Worm (Caenorhabditis elegans) whole organism, young adult: ENCODE results near the gene rpb-2.

Source experiments
- C06A6.2 ChIP-seq: fragments of 200-800 bp; sonication (Bioruptor generic); conservative IDR thresholded peaks from 2 replicates; pipeline ENCODE4 v1.3.6; 2022; ENCODE audit warnings: missing genetic modification characterization, missing compliant biosample characterization
- D2030.7 ChIP-seq: fragments of 200-800 bp; sonication (Bioruptor generic); IDR thresholded peaks from 2 replicates; pipeline ENCODE4 v1.3.6; 2022; ENCODE audit warnings: missing genetic modification reagents, missing genetic modification characterization, missing compliant biosample characterization
- F23B12.7 ChIP-seq: sonication (generic microtip); optimal IDR thresholded peaks from 2 replicates; lab custom pipeline; 2017; ENCODE audit warnings: missing genetic modification characterization, mild to moderate bottlenecking, missing compliant biosample characterization, antibody characterized with exemption, moderate library complexity; ENCODE audit not compliant: insufficient read depth
- F33H1.4 ChIP-seq: fragments of 200-800 bp; sonication (Bioruptor generic); IDR thresholded peaks from 2 replicates; pipeline ENCODE4 v1.3.6; 2022; ENCODE audit warnings: missing genetic modification reagents, missing genetic modification characterization, missing compliant biosample characterization
- F49E8.2 ChIP-seq: sonication (generic microtip); optimal IDR thresholded peaks from 3 replicates; lab custom pipeline; 2017; ENCODE audit warnings: missing genetic modification characterization, mild to moderate bottlenecking, missing compliant biosample characterization, antibody characterized with exemption, moderate library complexity; ENCODE audit not compliant: insufficient read depth
- F57A8.1 ChIP-seq: fragments of 200-800 bp; sonication (Bioruptor generic); optimal IDR thresholded peaks from 2 replicates; lab custom pipeline; 2018; ENCODE audit warnings: mild to moderate bottlenecking, missing genetic modification characterization, moderate library complexity, missing compliant biosample characterization
- Y53G8AR.9 ChIP-seq: fragments of 200-800 bp; sonication (Bioruptor generic); conservative IDR thresholded peaks from 2 replicates; pipeline ENCODE4 v1.3.6; 2022; ENCODE audit warnings: missing genetic modification reagents, missing genetic modification characterization, missing compliant biosample characterization
- ZK185.1 ChIP-seq: sonication (generic microtip); optimal IDR thresholded peaks from 2 replicates; lab custom pipeline; 2016; ENCODE audit warnings: mild to moderate bottlenecking, missing genetic modification characterization, missing compliant biosample characterization; ENCODE audit not compliant: poor library complexity, severe bottlenecking
- akir-1 ChIP-seq: fragments of 200-800 bp; sonication (Bioruptor generic); optimal IDR thresholded peaks from 2 replicates; lab custom pipeline; 2018; ENCODE audit warnings: mild to moderate bottlenecking, missing genetic modification characterization, moderate library complexity, missing compliant biosample characterization
- aptf-3 ChIP-seq: fragments of 200-800 bp; sonication (Bioruptor generic); IDR thresholded peaks from 2 replicates; pipeline ENCODE4 v1.3.6; 2022; ENCODE audit warnings: missing genetic modification characterization, missing compliant biosample characterization
- attf-5 ChIP-seq: fragments of 200-800 bp; sonication (Bioruptor generic); optimal IDR thresholded peaks from 2 replicates; lab custom pipeline; 2018; ENCODE audit warnings: mild to moderate bottlenecking, missing genetic modification characterization, missing compliant biosample characterization
- ccch-3 ChIP-seq: fragments of 200-800 bp; sonication (Bioruptor generic); optimal IDR thresholded peaks from 2 replicates; lab custom pipeline; 2018; ENCODE audit warnings: mild to moderate bottlenecking, missing genetic modification characterization, missing compliant biosample characterization
- ceh-58 ChIP-seq: fragments of 200-800 bp; sonication (Bioruptor generic); IDR thresholded peaks from 2 replicates; pipeline ENCODE4 v1.3.6; 2022; ENCODE audit warnings: missing genetic modification characterization, missing compliant biosample characterization
- dox-1 ChIP-seq: fragments of 200-800 bp; sonication (Bioruptor generic); IDR thresholded peaks from 2 replicates; pipeline ENCODE4 v1.3.6; 2022; ENCODE audit warnings: missing genetic modification reagents, missing genetic modification characterization, missing compliant biosample characterization
- ekl-4 ChIP-seq: fragments of 200-800 bp; sonication (Bioruptor generic); IDR thresholded peaks from 2 replicates; pipeline ENCODE4 v1.3.6; 2022; ENCODE audit warnings: missing genetic modification reagents, missing genetic modification characterization, missing compliant biosample characterization
- him-1 ChIP-seq: sonication (generic microtip); optimal IDR thresholded peaks from 2 replicates; lab custom pipeline; 2016; ENCODE audit warnings: missing genotype, missing genetic modification reagents, missing genetic modification characterization, missing compliant biosample characterization
- hmg-20 ChIP-seq: fragments of 200-800 bp; sonication (Bioruptor generic); IDR thresholded peaks from 2 replicates; pipeline ENCODE4 v1.3.6; 2022; ENCODE audit warnings: missing genetic modification reagents, missing genetic modification characterization, missing compliant biosample characterization
- hrde-1 ChIP-seq: sonication (generic microtip); optimal IDR thresholded peaks from 2 replicates; lab custom pipeline; 2016; ENCODE audit warnings: missing genetic modification characterization, mild to moderate bottlenecking, missing compliant biosample characterization, moderate library complexity, missing genotype, missing genetic modification reagents, borderline replicate concordance
- lag-1 ChIP-seq: fragments of 200-800 bp; sonication (Bioruptor generic); IDR thresholded peaks from 2 replicates; pipeline ENCODE4 v1.3.6; 2022; ENCODE audit warnings: missing genetic modification reagents, missing genetic modification characterization, missing compliant biosample characterization
- let-526 ChIP-seq: fragments of 200-800 bp; sonication (Bioruptor generic); IDR thresholded peaks from 2 replicates; pipeline ENCODE4 v1.3.6; 2022; ENCODE audit warnings: missing genetic modification reagents, missing genetic modification characterization, missing compliant biosample characterization
- let-607 ChIP-seq, 2 experiments: fragments of 200-800 bp in 1 of 2; sonication (Bioruptor generic) in 1 of 2; sonication (generic microtip) in 1 of 2; optimal IDR thresholded peaks; 2 replicates each; lab custom pipeline; 2016 to 2018; ENCODE audit warnings: mild to moderate bottlenecking in 2 of 2, missing compliant biosample characterization in 2 of 2, missing genetic modification characterization in 2 of 2, moderate library complexity in 2 of 2, missing genotype in 1 of 2
- lin-54 ChIP-seq: fragments of 200-800 bp; sonication (Bioruptor generic); optimal IDR thresholded peaks from 2 replicates; lab custom pipeline; 2018; ENCODE audit warnings: mild to moderate bottlenecking, missing genetic modification characterization, missing compliant biosample characterization
- lsy-27 ChIP-seq: sonication (generic microtip); optimal IDR thresholded peaks from 2 replicates; lab custom pipeline; 2017; ENCODE audit warnings: missing genetic modification characterization, mild to moderate bottlenecking, missing compliant biosample characterization, antibody characterized with exemption, missing genotype, borderline replicate concordance; ENCODE audit not compliant: insufficient read depth
- madf-10 ChIP-seq: sonication (generic microtip); optimal IDR thresholded peaks from 2 replicates; lab custom pipeline; 2016; ENCODE audit warnings: mild to moderate bottlenecking, missing genetic modification characterization, missing compliant biosample characterization
- madf-8 ChIP-seq: fragments of 200-800 bp; sonication (Bioruptor generic); conservative IDR thresholded peaks from 2 replicates; pipeline ENCODE4 v1.3.6; 2022; ENCODE audit warnings: missing genetic modification reagents, missing genetic modification characterization, missing compliant biosample characterization
- mcd-1 ChIP-seq: fragments of 200-800 bp; sonication (Bioruptor generic); IDR thresholded peaks from 2 replicates; pipeline ENCODE4 v1.3.6; 2022; ENCODE audit warnings: missing genetic modification reagents, missing genetic modification characterization, missing compliant biosample characterization
- nfyb-1 ChIP-seq: fragments of 200-800 bp; sonication (Bioruptor generic); IDR thresholded peaks from 2 replicates; pipeline ENCODE4 v1.3.6; 2022; ENCODE audit warnings: missing genetic modification reagents, missing genetic modification characterization, missing compliant biosample characterization
- nhr-179 ChIP-seq: sonication (generic microtip); optimal IDR thresholded peaks from 2 replicates; lab custom pipeline; 2016; ENCODE audit warnings: mild to moderate bottlenecking, missing genetic modification characterization, missing compliant biosample characterization
- rec-8 ChIP-seq, 2 experiments: sonication (generic microtip); optimal IDR thresholded peaks; 2 replicates each; lab custom pipeline; 2016; ENCODE audit warnings: mild to moderate bottlenecking in 2 of 2, missing genetic modification characterization in 2 of 2, missing genetic modification reagents in 2 of 2, missing genotype in 2 of 2, missing biosample characterization in 1 of 2, missing compliant biosample characterization in 1 of 2, moderate library complexity in 1 of 2
- repo-1 ChIP-seq: sonication (generic microtip); optimal IDR thresholded peaks from 2 replicates; lab custom pipeline; 2017; ENCODE audit warnings: mild to moderate bottlenecking, missing genetic modification characterization, missing compliant biosample characterization
- rpc-1 ChIP-seq, 2 experiments: fragments of 150-350 bp in 1 of 2; sonication (generic microtip) in 1 of 2; optimal IDR thresholded peaks; 2 replicates each; lab custom pipeline; 2014 to 2018; ENCODE audit warnings: missing biosample characterization in 1 of 2, missing genetic modification characterization in 1 of 2, missing genetic modification reagents in 1 of 2, missing genotype in 1 of 2
- snpc-1.1 ChIP-seq: sonication (generic microtip); optimal IDR thresholded peaks from 2 replicates; lab custom pipeline; 2017; ENCODE audit warnings: missing genetic modification characterization, mild to moderate bottlenecking, missing compliant biosample characterization, antibody characterized with exemption, moderate library complexity, missing genotype, missing genetic modification reagents; ENCODE audit not compliant: insufficient read depth
- snpc-1.3 ChIP-seq: sonication (generic microtip); optimal IDR thresholded peaks from 2 replicates; lab custom pipeline; 2017; ENCODE audit warnings: missing genetic modification characterization, mild to moderate bottlenecking, missing compliant biosample characterization, antibody characterized with exemption, moderate library complexity, missing genotype, missing genetic modification reagents; ENCODE audit not compliant: insufficient read depth
- snpc-3.4 ChIP-seq: sonication (generic microtip); optimal IDR thresholded peaks from 2 replicates; lab custom pipeline; 2017; ENCODE audit warnings: missing genetic modification characterization, mild to moderate bottlenecking, missing compliant biosample characterization, antibody characterized with exemption, moderate library complexity, missing genotype, missing genetic modification reagents
- sptf-2 ChIP-seq: fragments of 200-800 bp; sonication (Bioruptor generic); optimal IDR thresholded peaks from 2 replicates; lab custom pipeline; 2018; ENCODE audit warnings: mild to moderate bottlenecking, missing genetic modification characterization, missing compliant biosample characterization
- unc-130 ChIP-seq: sonication (generic microtip); optimal IDR thresholded peaks from 2 replicates; lab custom pipeline; 2016; ENCODE audit warnings: missing genetic modification reagents, missing genetic modification characterization, missing compliant biosample characterization
- ztf-18 ChIP-seq: sonication (generic microtip); optimal IDR thresholded peaks from 2 replicates; lab custom pipeline; 2016; ENCODE audit warnings: missing genotype, mild to moderate bottlenecking, missing genetic modification characterization, missing compliant biosample characterization
- ztf-26 ChIP-seq: sonication (generic microtip); optimal IDR thresholded peaks from 2 replicates; lab custom pipeline; 2017; ENCODE audit warnings: missing genetic modification characterization, missing compliant biosample characterization
- ztf-3 ChIP-seq: fragments of 200-800 bp; sonication (Bioruptor generic); optimal IDR thresholded peaks from 2 replicates; lab custom pipeline; 2018; ENCODE audit warnings: mild to moderate bottlenecking, missing genetic modification characterization, missing compliant biosample characterization

The rpb-2 gene

DNA sequence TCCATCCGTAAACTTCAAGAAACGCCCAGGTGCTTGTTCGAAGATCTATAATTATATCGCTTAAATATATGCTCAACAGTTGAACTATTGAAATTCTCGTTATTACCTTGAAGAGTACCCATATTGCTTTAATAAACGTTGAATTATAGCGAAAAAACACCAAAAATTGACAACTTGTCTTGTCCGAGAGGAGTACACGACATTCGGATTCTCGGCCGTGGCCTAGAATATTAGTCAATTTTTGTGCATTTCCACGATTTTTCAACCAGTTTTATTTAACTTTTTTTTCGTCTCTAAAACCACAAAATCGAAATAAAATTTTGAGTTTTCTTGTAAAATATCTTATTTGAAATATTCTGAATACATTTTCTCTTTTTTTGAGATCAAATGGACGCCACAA, 27.1 kb upstream of the rpb-2 start, which contains the start of the genes F26F4.9 and cee-1 (continued):
- TF ChIP-seq let-607 (tag; optimal IDR thresholded peaks at IDR 0.05; lab: Kevin White, UChicago) (peak in 1 of 2 experiments; percentile 60), madf-8 (GFP tag; lab: Robert Waterston, UW) (peak; percentile 36; the same call in 1 of the 2 replicates), hmg-20 (GFP tag; lab: Robert Waterston, UW) (no peak), ztf-18 (tag; lab: Kevin White, UChicago) (peak; percentile 8), unc-130 (GFP tag; lab: Kevin White, UChicago) (peak; percentile 53), F49E8.2 (tag; lab: Kevin White, UChicago) (no peak)

DNA sequence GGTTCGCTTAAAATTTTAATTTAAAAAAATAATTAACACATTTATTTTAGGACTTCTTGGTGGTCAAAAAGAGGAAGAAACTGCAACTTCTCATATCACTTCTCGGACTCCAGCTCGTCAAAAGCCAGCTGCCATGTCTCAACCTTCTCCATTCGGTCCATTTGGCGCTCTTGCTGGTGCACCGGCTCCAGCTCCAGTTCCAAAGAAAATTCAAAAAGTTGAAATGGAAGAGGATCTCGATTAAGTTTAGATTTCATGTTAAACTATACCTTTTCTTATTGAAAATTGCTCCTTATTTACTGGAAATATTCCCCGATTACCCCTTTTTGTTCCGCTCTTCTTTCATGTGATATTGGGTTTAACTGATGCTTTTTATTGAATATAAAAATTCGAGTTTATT, 25.6 kb upstream of the rpb-2 start:
- TF ChIP-seq nhr-179 (tag; lab: Kevin White, UChicago) = no peak
- peak; percentile 19 for TF ChIP-seq hrde-1 (tag; lab: Kevin White, UChicago)

DNA sequence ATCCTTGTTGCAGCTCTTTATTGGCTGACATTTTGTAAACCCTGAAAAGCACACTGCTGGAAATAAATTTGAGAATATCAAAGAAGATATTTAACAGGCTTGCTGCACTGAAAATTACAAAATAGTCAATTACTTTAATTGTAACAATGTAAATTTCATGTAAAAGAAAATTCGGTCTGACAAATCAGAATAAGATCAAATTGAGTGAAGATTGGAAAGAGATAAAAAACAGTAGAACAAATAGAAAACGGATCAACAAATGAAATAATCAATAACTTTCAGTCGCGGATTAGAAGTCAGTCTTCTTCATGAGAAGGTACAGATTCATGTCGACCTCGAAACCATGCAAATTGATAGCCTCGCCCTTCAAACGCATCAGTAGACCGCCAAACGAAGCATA, 22.3 kb upstream of the rpb-2 start, which contains the start of gene rars-1:
Gene rars-1, minus strand, starts transcription at position 101 of the 400 bp plus-strand sequence.
- TF ChIP-seq ccch-3 (GFP tag; lab: Kevin White, UChicago) (no peak), ceh-58 (GFP tag; lab: Robert Waterston, UW) (0 out of 2 replicates have a peak, but pooled peaks have one; percentile 56), dox-1 (no peak), ZK185.1 (tag; lab: Kevin White, UChicago) (no peak), lin-54 (GFP tag; lab: Kevin White, UChicago) (peak; percentile 14), ztf-26 (tag; lab: Kevin White, UChicago) (no peak), F57A8.1 (GFP tag; lab: Kevin White, UChicago) (no peak), repo-1 (tag; lab: Kevin White, UChicago) (no peak), hrde-1 (tag; lab: Kevin White, UChicago) (no peak), lsy-27 (tag; lab: Kevin White, UChicago) (no peak), sptf-2 (no peak), rec-8 (tag; optimal IDR thresholded peaks at IDR 0.05; lab: Kevin White, UChicago) (no peak), unc-130 (GFP tag; lab: Kevin White, UChicago) (no peak), rpc-1 (optimal IDR thresholded peaks at IDR 0.05; lab: Kevin White, UChicago) (no peak), rpc-1 (tag; optimal IDR thresholded peaks at IDR 0.05; lab: Kevin White, UChicago) (no peak)

DNA sequence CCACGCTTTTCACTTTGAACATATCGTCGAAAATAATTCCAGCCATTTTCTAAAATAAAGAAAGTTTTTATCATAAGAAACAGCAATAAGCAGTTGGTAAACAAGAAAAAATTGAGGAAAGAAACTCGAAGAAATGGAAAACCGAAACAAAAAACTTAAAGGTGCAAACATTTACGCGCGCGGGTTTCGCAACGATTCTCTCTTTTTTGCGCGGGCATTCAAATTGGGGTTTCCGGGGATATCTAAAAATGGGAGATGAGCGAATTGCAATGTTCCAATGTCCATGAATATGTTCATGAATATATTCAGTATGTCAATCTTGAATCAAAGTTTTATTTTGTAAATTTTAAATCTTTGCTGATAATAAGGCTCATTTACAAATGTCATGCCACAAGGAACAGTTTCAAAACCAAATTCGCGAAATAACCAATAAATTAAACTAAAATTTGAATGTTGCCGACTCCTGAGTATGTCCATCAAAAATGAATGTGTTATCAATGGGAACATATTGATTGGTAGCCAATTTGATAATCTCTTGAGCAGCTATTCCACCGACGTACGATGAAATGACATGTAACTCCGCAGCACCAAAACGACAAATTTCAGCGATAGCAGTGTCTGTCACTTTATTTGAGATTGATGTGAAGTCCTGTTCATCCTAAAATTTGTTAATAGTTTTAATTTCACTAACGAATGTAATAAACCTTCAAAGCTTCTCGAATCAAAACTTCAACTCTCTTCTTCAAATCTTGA, 21.2 kb upstream of the rpb-2 start, which contains the start of gene rpb-8:
Gene rpb-8, minus strand, starts transcription at position 49 of the 753 bp plus-strand sequence.
- TF ChIP-seq him-1 (no peak), Y53G8AR.9 (GFP tag; lab: Robert Waterston, UW) (no peak), D2030.7 (0 out of 2 replicates have a peak, but pooled peaks have one; percentile 17), unc-130 (GFP tag; lab: Kevin White, UChicago) (no peak), ztf-3 (GFP tag; lab: Kevin White, UChicago) (no peak), ekl-4 (GFP tag; lab: Robert Waterston, UW) (no peak), lag-1 (no peak), aptf-3 (GFP tag; lab: Robert Waterston, UW) (no peak), let-526 (GFP tag; lab: Robert Waterston, UW) (no peak), snpc-1.3 (no peak), snpc-1.1 (no peak), C06A6.2 (GFP tag; lab: Robert Waterston, UW) (no peak), snpc-3.4 (peak; percentile 29), F23B12.7 (peak; percentile 52), attf-5 (GFP tag; lab: Kevin White, UChicago) (peak; percentile 50), madf-10 (tag; lab: Kevin White, UChicago) (no peak), mcd-1 (0 out of 2 replicates have a peak, but pooled peaks have one; percentile 30), nfyb-1 (GFP tag; lab: Robert Waterston, UW) (no peak), F33H1.4 (GFP tag; lab: Robert Waterston, UW) (peak; percentile 83), akir-1 (GFP tag; lab: Kevin White, UChicago) (no peak)
